Worm (Caenorhabditis elegans): ENCODE data around the gene par-2.

DNA sequence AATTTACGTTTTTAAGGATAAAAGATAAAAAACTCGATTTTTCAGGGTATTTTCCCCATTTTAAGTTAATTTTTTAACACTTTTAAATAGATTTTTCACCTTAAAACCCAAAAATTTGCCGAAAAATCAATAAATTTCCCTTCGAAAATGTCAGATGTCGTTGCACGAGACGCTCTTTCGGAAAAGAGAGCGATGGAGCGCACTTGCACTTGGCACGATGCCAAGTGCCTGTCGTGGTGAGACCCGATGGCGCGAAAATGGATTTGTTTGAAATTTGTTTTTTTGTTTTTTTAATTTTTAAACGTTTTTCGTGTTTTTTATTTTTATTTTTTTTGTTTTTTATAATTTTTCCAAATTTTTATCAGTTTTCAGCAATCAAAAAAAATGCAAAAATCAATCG is 665 bp upstream of the par-2 start, which contains the start of the genes rab-18 and kbp-4:
- TF ChIP-seq ama-1 (optimal IDR thresholded peaks at IDR 0.05): peak; percentile 68
- TF ChIP-seq nhr-11 (tag; optimal IDR thresholded peaks at IDR 0.05): peak; percentile 92
- peak; percentile 41 for TF ChIP-seq ceh-28 (tag; optimal IDR thresholded peaks at IDR 0.05)
- TF ChIP-seq mxl-2 (GFP tag; conservative IDR thresholded peaks at IDR 0.05): no peak
- TF ChIP-seq gei-8 (GFP tag; optimal IDR thresholded peaks at IDR 0.05): no peak
- TF ChIP-seq snpc-4 (tag; optimal IDR thresholded peaks at IDR 0.05): no peak
- peak; percentile 76 for TF ChIP-seq spr-1 (tag; optimal IDR thresholded peaks at IDR 0.05)
- TF ChIP-seq unc-62 (GFP tag; optimal IDR thresholded peaks at IDR 0.05 in 1 of 2): peak in 1 of 2 experiments; percentile 49
- no peak for TF ChIP-seq unc-62 (tag; optimal IDR thresholded peaks at IDR 0.05)
- 0 out of 2 replicates have a peak, but pooled peaks have one; percentile 39 for TF ChIP-seq dmd-9 (GFP tag; IDR thresholded peaks at IDR 0.05)
- TF ChIP-seq R02D3.7 (tag; optimal IDR thresholded peaks at IDR 0.05): no peak
- TF ChIP-seq skn-1 (tag; optimal IDR thresholded peaks at IDR 0.05): no peak
- TF ChIP-seq nhr-6 (tag; optimal IDR thresholded peaks at IDR 0.05): peak; percentile 93
- peak; percentile 67 for TF ChIP-seq nhr-25 (tag; optimal IDR thresholded peaks at IDR 0.05; ENCODE audit: borderline replicate concordance, insufficient read depth)
- peak; percentile 99 for TF ChIP-seq aha-1 (tag)
